Fruit fly (Drosophila melanogaster) whole organism, wandering third instar larva: ENCODE data around the gene CG42650.

Experiments
- CG32264 ChIP-seq: fragments of 200-800 bp; sonication (Bioruptor generic); optimal IDR thresholded peaks from 2 replicates; lab custom pipeline; 2016; ENCODE audit warnings: missing biosample characterization, missing genetic modification characterization
- Dfd ChIP-seq: fragments of >200 bp; optimal IDR thresholded peaks from 2 replicates; lab custom pipeline; 2017; ENCODE audit warnings: missing biosample characterization, missing genetic modification characterization
- GATAd ChIP-seq: sonication (Bioruptor generic); optimal IDR thresholded peaks from 2 replicates; lab custom pipeline; 2016; ENCODE audit warnings: missing biosample characterization, missing genetic modification characterization
- HLH106 ChIP-seq: fragments of 200-800 bp; optimal IDR thresholded peaks from 3 replicates; lab custom pipeline; 2019; ENCODE audit warnings: missing biosample characterization, mild to moderate bottlenecking, missing genetic modification characterization, moderate library complexity
- Hr78 ChIP-seq: fragments of >200 bp; optimal IDR thresholded peaks from 2 replicates; lab custom pipeline; 2017; ENCODE audit warnings: missing biosample characterization, missing genetic modification characterization
- Hr83 ChIP-seq: fragments of 200-300 bp; sonication (Bioruptor generic); optimal IDR thresholded peaks from 2 replicates; lab custom pipeline; 2016; ENCODE audit warnings: missing biosample characterization, mild to moderate bottlenecking, missing genetic modification characterization, moderate library complexity; ENCODE audit not compliant: poor library complexity, severe bottlenecking
- Mio ChIP-seq: sonication (Bioruptor generic); optimal IDR thresholded peaks from 2 replicates; lab custom pipeline; 2016; ENCODE audit warnings: missing biosample characterization, missing genetic modification characterization
- Sp1 ChIP-seq: fragments of 200-800 bp; sonication (Bioruptor generic); optimal IDR thresholded peaks from 3 replicates; lab custom pipeline; 2019; ENCODE audit warnings: missing biosample characterization, mild to moderate bottlenecking, missing genetic modification characterization, moderate library complexity
- foxo ChIP-seq, 2 experiments: fragments of 200-800 bp; sonication (Bioruptor generic); optimal IDR thresholded peaks; 2 replicates in 1 of 2; 3 replicates in 1 of 2; lab custom pipeline; 2016 to 2017; ENCODE audit warnings: missing biosample characterization in 2 of 2, missing genetic modification characterization in 2 of 2
- fru ChIP-seq: fragments of 200-800 bp; sonication (Bioruptor generic); optimal IDR thresholded peaks from 3 replicates; lab custom pipeline; 2016; ENCODE audit warnings: missing biosample characterization, mild to moderate bottlenecking, missing genetic modification characterization
- h ChIP-seq: fragments of 200-800 bp; sonication (Bioruptor generic); optimal IDR thresholded peaks from 3 replicates; lab custom pipeline; 2016; ENCODE audit warnings: missing biosample characterization, mild to moderate bottlenecking, missing genetic modification characterization
- psq ChIP-seq: fragments of 200-800 bp; sonication (Bioruptor generic); optimal IDR thresholded peaks from 3 replicates; lab custom pipeline; 2017; ENCODE audit warnings: missing biosample characterization, mild to moderate bottlenecking, missing genetic modification characterization, moderate library complexity
- rgr ChIP-seq: fragments of 200-800 bp; sonication (Bioruptor generic); optimal IDR thresholded peaks from 3 replicates; lab custom pipeline; 2016; ENCODE audit warnings: missing biosample characterization, mild to moderate bottlenecking, missing genetic modification characterization
- sage ChIP-seq: fragments of 200-800 bp; sonication (Bioruptor generic); optimal IDR thresholded peaks from 2 replicates; lab custom pipeline; 2016; ENCODE audit warnings: missing biosample characterization, mild to moderate bottlenecking, missing genetic modification characterization

dm6 chr3R:7441359-7441758 is 50.1 kb downstream of the CG42650 start:
- TF ChIP-seq Hr83 (GFP tag; lab: Kevin White, UChicago) (no peak), rgr (GFP tag; lab: Kevin White, UChicago) (no peak), sage (no peak), psq (GFP tag; lab: Kevin White, UChicago) (no peak), h (GFP tag; lab: Kevin White, UChicago) (no peak), Dfd (no peak), CG32264 (no peak), Mio (no peak), HLH106 (no peak), Hr78 (GFP tag; lab: Kevin White, UChicago) (no peak), fru (GFP tag; lab: Kevin White, UChicago) (no peak), GATAd (GFP tag; lab: Kevin White, UChicago) (no peak), foxo (GFP tag; optimal IDR thresholded peaks at IDR 0.05; lab: Kevin White, UChicago) (no peak), Sp1 (GFP tag; lab: Kevin White, UChicago) (no peak)
